In genomic region chr3L:15583504-15583903, dm6 we compare ENCODE assay signal across 1 fruit fly cellular context.
TF ChIP-seq lines count a peak whose summit lies in the region.

TSS of gene AIMP2 (plus strand) at chr3L:15583638.

TF ChIP-seq in whole organism, embryonic, 481 proteins besides CTCF, POLR2A, EP300 and RAD21 (continued from another document):
- TF ChIP-seq HmgD (GFP tag; optimal IDR thresholded peaks at IDR 0.05; lab: Kevin White, UChicago), result no peak
- 0 out of 2 replicates have a peak, but pooled peaks have one; percentile 29 for TF ChIP-seq CG16779 (GFP tag; IDR thresholded peaks at IDR 0.05; lab: Robert Waterston, UW)
- no peak for TF ChIP-seq yki (optimal IDR thresholded peaks at IDR 0.05; lab: Kevin White, UChicago)
- TF ChIP-seq Hr3 (GFP tag; optimal IDR thresholded peaks at IDR 0.05; lab: Kevin White, UChicago), result no peak
- peak; percentile 15 for TF ChIP-seq CG12659 (GFP tag; optimal IDR thresholded peaks at IDR 0.05; lab: Kevin White, UChicago)
- TF ChIP-seq CG16813 (GFP tag; IDR thresholded peaks at IDR 0.05; lab: Robert Waterston, UW; ENCODE audit: partially characterized antibody), result 0 out of 3 replicates have a peak, but pooled peaks have one; percentile 17
- no peak for TF ChIP-seq lov (optimal IDR thresholded peaks at IDR 0.05; lab: Kevin White, UChicago)
- no peak for TF ChIP-seq lov (GFP tag; IDR thresholded peaks at IDR 0.05; lab: Robert Waterston, UW)
- TF ChIP-seq Dp (GFP tag; optimal IDR thresholded peaks at IDR 0.05; lab: Kevin White, UChicago), result peak; percentile 83
- peak; percentile 47 for TF ChIP-seq Sry-δ (GFP tag; optimal IDR thresholded peaks at IDR 0.05; lab: Kevin White, UChicago)
- TF ChIP-seq Dref (GFP tag; IDR thresholded peaks at IDR 0.05; lab: Robert Waterston, UW), result peak; percentile 71
- peak; percentile 35 for TF ChIP-seq Bgb (GFP tag; IDR thresholded peaks at IDR 0.05; lab: Robert Waterston, UW; ENCODE audit: partially characterized antibody)
- peak; percentile 55 for TF ChIP-seq CG13287 (GFP tag; IDR thresholded peaks at IDR 0.05; lab: Robert Waterston, UW; ENCODE audit: partially characterized antibody)
- no peak for TF ChIP-seq pum (GFP tag; optimal IDR thresholded peaks at IDR 0.05; lab: Kevin White, UChicago)
- peak; percentile 31; the same call in 1 of the 2 replicates for TF ChIP-seq Scr (GFP tag; IDR thresholded peaks at IDR 0.05; lab: Robert Waterston, UW; ENCODE audit: partially characterized antibody)
- TF ChIP-seq HLH4C (GFP tag; IDR thresholded peaks at IDR 0.05; lab: Robert Waterston, UW; ENCODE audit: partially characterized antibody), result peak; percentile 46; the same call in 1 of the 3 replicates
- peak; percentile 34 for TF ChIP-seq dm (GFP tag; optimal IDR thresholded peaks at IDR 0.05; lab: Kevin White, UChicago)
- TF ChIP-seq E2f2 (GFP tag; IDR thresholded peaks at IDR 0.05; lab: Robert Waterston, UW), result peak; percentile 89
- no peak for TF ChIP-seq zen2 (GFP tag; IDR thresholded peaks at IDR 0.05; lab: Robert Waterston, UW; ENCODE audit: partially characterized antibody)
- peak; percentile 66 for TF ChIP-seq pzg (GFP tag; optimal IDR thresholded peaks at IDR 0.05; lab: Kevin White, UChicago)
- no peak for TF ChIP-seq knrl (GFP tag; IDR thresholded peaks at IDR 0.05; lab: Robert Waterston, UW; ENCODE audit: partially characterized antibody)
- TF ChIP-seq CG10267 (tag; optimal IDR thresholded peaks at IDR 0.05; lab: Kevin White, UChicago), result peak; percentile 18
- no peak for TF ChIP-seq bigmax (GFP tag; optimal IDR thresholded peaks at IDR 0.05; lab: Kevin White, UChicago)
- TF ChIP-seq NC2α (GFP tag; optimal IDR thresholded peaks at IDR 0.05; lab: Kevin White, UChicago), result no peak
- peak; percentile 39 for TF ChIP-seq CG2116 (GFP tag; optimal IDR thresholded peaks at IDR 0.05; lab: Kevin White, UChicago)
- no peak for TF ChIP-seq sqz (GFP tag; optimal IDR thresholded peaks at IDR 0.05; lab: Kevin White, UChicago)
- TF ChIP-seq Poxn (GFP tag; IDR thresholded peaks at IDR 0.05; lab: Robert Waterston, UW), result no peak
- peak; percentile 70 for TF ChIP-seq stwl (tag; optimal IDR thresholded peaks at IDR 0.05; lab: Kevin White, UChicago)
- no peak for TF ChIP-seq CG12299 (tag; optimal IDR thresholded peaks at IDR 0.05; lab: Kevin White, UChicago)
- peak; percentile 49 for TF ChIP-seq unc-4 (GFP tag; IDR thresholded peaks at IDR 0.05; lab: Robert Waterston, UW; ENCODE audit: partially characterized antibody)
- no peak for TF ChIP-seq scrt (GFP tag; optimal IDR thresholded peaks at IDR 0.05; lab: Kevin White, UChicago)
- peak; percentile 0 for TF ChIP-seq phol (tag; optimal IDR thresholded peaks at IDR 0.05; lab: Kevin White, UChicago)
- no peak for TF ChIP-seq MTF-1 (GFP tag; optimal IDR thresholded peaks at IDR 0.05; lab: Kevin White, UChicago; ENCODE audit: borderline replicate concordance)
- no peak for TF ChIP-seq Lhr (GFP tag; optimal IDR thresholded peaks at IDR 0.05; lab: Kevin White, UChicago)
- no peak for TF ChIP-seq CG43689 (GFP tag; IDR thresholded peaks at IDR 0.05; lab: Robert Waterston, UW)
- no peak for TF ChIP-seq CG32767 (GFP tag; IDR thresholded peaks at IDR 0.05; lab: Robert Waterston, UW)
- TF ChIP-seq CG10543 (GFP tag; optimal IDR thresholded peaks at IDR 0.05; lab: Kevin White, UChicago), result no peak
- TF ChIP-seq lab (GFP tag; optimal IDR thresholded peaks at IDR 0.05; lab: Kevin White, UChicago), result no peak
- peak in 1 of 2 experiments; percentile 34 for TF ChIP-seq Pdp1 (GFP tag; optimal IDR thresholded peaks at IDR 0.05; lab: Kevin White, UChicago)
- peak; percentile 71 for TF ChIP-seq MBD-R2 (GFP tag; IDR thresholded peaks at IDR 0.05; lab: Robert Waterston, UW)
- TF ChIP-seq CG34224 (GFP tag; IDR thresholded peaks at IDR 0.05; lab: Robert Waterston, UW; ENCODE audit: partially characterized antibody), result 0 out of 3 replicates have a peak, but pooled peaks have one; percentile 20
- TF ChIP-seq CG31365 (tag; optimal IDR thresholded peaks at IDR 0.05; lab: Kevin White, UChicago), result no peak
- TF ChIP-seq CG34422 (GFP tag; IDR thresholded peaks at IDR 0.05; lab: Robert Waterston, UW), result peak; percentile 12; the same call in 1 of the 3 replicates
- TF ChIP-seq usp (GFP tag; optimal IDR thresholded peaks at IDR 0.05; lab: Kevin White, UChicago), result no peak
- TF ChIP-seq CG4404 (GFP tag; IDR thresholded peaks at IDR 0.05; lab: Robert Waterston, UW), result no peak
- TF ChIP-seq CG16863 (GFP tag; optimal IDR thresholded peaks at IDR 0.05; lab: Kevin White, UChicago), result no peak
- TF ChIP-seq CG15601 (tag; optimal IDR thresholded peaks at IDR 0.05; lab: Kevin White, UChicago), result no peak
- peak; percentile 66 for TF ChIP-seq YL-1 (GFP tag; optimal IDR thresholded peaks at IDR 0.05; lab: Kevin White, UChicago)
- no peak for TF ChIP-seq Dek (tag; optimal IDR thresholded peaks at IDR 0.05; lab: Kevin White, UChicago)
- 0 out of 3 replicates have a peak, but pooled peaks have one; percentile 4 for TF ChIP-seq Opbp (GFP tag; IDR thresholded peaks at IDR 0.05; lab: Robert Waterston, UW; ENCODE audit: partially characterized antibody)
- TF ChIP-seq Fer2 (tag; optimal IDR thresholded peaks at IDR 0.05; lab: Kevin White, UChicago), result no peak
- TF ChIP-seq CG30020 (tag; optimal IDR thresholded peaks at IDR 0.05; lab: Kevin White, UChicago), result peak; percentile 21
- TF ChIP-seq CG31224 (GFP tag; IDR thresholded peaks at IDR 0.05; lab: Robert Waterston, UW), result no peak
- peak; percentile 44 for TF ChIP-seq BEAF-32 (GFP tag; optimal IDR thresholded peaks at IDR 0.05; lab: Kevin White, UChicago)
- TF ChIP-seq CG3847 (GFP tag; IDR thresholded peaks at IDR 0.05; lab: Robert Waterston, UW), result peak; percentile 24; the same call in 1 of the 2 replicates
- TF ChIP-seq CG4617 (GFP tag; optimal IDR thresholded peaks at IDR 0.05; lab: Kevin White, UChicago; ENCODE audit: borderline replicate concordance), result peak; percentile 82
- TF ChIP-seq CG8765 (GFP tag; IDR thresholded peaks at IDR 0.05; lab: Robert Waterston, UW), result no peak
- peak; percentile 21 for TF ChIP-seq trem (tag; optimal IDR thresholded peaks at IDR 0.05; lab: Kevin White, UChicago)
